Worm (Caenorhabditis elegans) whole organism, young adult: ENCODE data around the gene F43G6.7.

Experiments
- B0035.1 ChIP-seq: sonication (generic microtip); optimal IDR thresholded peaks from 2 replicates; lab custom pipeline; 2016; ENCODE audit warnings: missing genetic modification characterization, mild to moderate bottlenecking, missing compliant biosample characterization, missing genotype, missing genetic modification reagents
- C06A6.2 ChIP-seq: fragments of 200-800 bp; sonication (Bioruptor generic); conservative IDR thresholded peaks from 2 replicates; pipeline ENCODE4 v1.3.6; 2022; ENCODE audit warnings: missing genetic modification characterization, missing compliant biosample characterization
- C17E4.6 ChIP-seq: fragments of 200-800 bp; sonication (Bioruptor generic); IDR thresholded peaks from 2 replicates; pipeline ENCODE4 v1.3.6; 2022; ENCODE audit warnings: missing genetic modification reagents, missing genetic modification characterization, missing compliant biosample characterization
- F33H1.4 ChIP-seq: fragments of 200-800 bp; sonication (Bioruptor generic); IDR thresholded peaks from 2 replicates; pipeline ENCODE4 v1.3.6; 2022; ENCODE audit warnings: missing genetic modification reagents, missing genetic modification characterization, missing compliant biosample characterization
- F37B4.10 ChIP-seq: fragments of 200-800 bp; sonication (Bioruptor generic); IDR thresholded peaks from 2 replicates; pipeline ENCODE4 v1.3.6; 2022; ENCODE audit warnings: missing genetic modification characterization, missing compliant biosample characterization
- T07F8.4 ChIP-seq: sonication (generic microtip); optimal IDR thresholded peaks from 2 replicates; lab custom pipeline; 2016; ENCODE audit warnings: mild to moderate bottlenecking, missing genetic modification characterization, moderate library complexity, missing compliant biosample characterization
- Y56A3A.18 ChIP-seq: fragments of 200-800 bp; sonication (Bioruptor generic); IDR thresholded peaks from 2 replicates; pipeline ENCODE4 v1.3.6; 2022; ENCODE audit warnings: missing genetic modification reagents, missing genetic modification characterization, missing compliant biosample characterization
- akir-1 ChIP-seq: fragments of 200-800 bp; sonication (Bioruptor generic); optimal IDR thresholded peaks from 2 replicates; lab custom pipeline; 2018; ENCODE audit warnings: mild to moderate bottlenecking, missing genetic modification characterization, moderate library complexity, missing compliant biosample characterization
- ama-1 ChIP-seq, 3 experiments: fragments of 150-350 bp in 1 of 3; sonication (generic microtip) in 2 of 3; optimal IDR thresholded peaks; 2 replicates each; lab custom pipeline; 2014 to 2018; ENCODE audit warnings: missing biosample characterization in 2 of 3, missing genetic modification characterization in 2 of 3, missing genetic modification reagents in 2 of 3
- aptf-2 ChIP-seq: fragments of 200-800 bp; sonication (Bioruptor generic); conservative IDR thresholded peaks from 2 replicates; pipeline ENCODE4 v1.3.6; 2022; ENCODE audit warnings: missing genetic modification reagents, missing genetic modification characterization, missing compliant biosample characterization
- aptf-3 ChIP-seq: fragments of 200-800 bp; sonication (Bioruptor generic); IDR thresholded peaks from 2 replicates; pipeline ENCODE4 v1.3.6; 2022; ENCODE audit warnings: missing genetic modification characterization, missing compliant biosample characterization
- attf-3 ChIP-seq: fragments of 200-800 bp; sonication (Bioruptor generic); conservative IDR thresholded peaks from 2 replicates; pipeline ENCODE4 v1.3.6; 2022; ENCODE audit warnings: missing genetic modification reagents, missing genetic modification characterization, missing compliant biosample characterization
- attf-5 ChIP-seq: fragments of 200-800 bp; sonication (Bioruptor generic); optimal IDR thresholded peaks from 2 replicates; lab custom pipeline; 2018; ENCODE audit warnings: mild to moderate bottlenecking, missing genetic modification characterization, missing compliant biosample characterization
- cebp-2 ChIP-seq: fragments of 200-800 bp; sonication (Bioruptor generic); IDR thresholded peaks from 2 replicates; pipeline ENCODE4 v1.3.6; 2022; ENCODE audit warnings: missing genetic modification characterization, missing compliant biosample characterization
- dox-1 ChIP-seq: fragments of 200-800 bp; sonication (Bioruptor generic); IDR thresholded peaks from 2 replicates; pipeline ENCODE4 v1.3.6; 2022; ENCODE audit warnings: missing genetic modification reagents, missing genetic modification characterization, missing compliant biosample characterization
- efl-1 ChIP-seq: fragments of 150-350 bp; optimal IDR thresholded peaks from 2 replicates; lab custom pipeline; 2014; ENCODE audit warnings: missing biosample characterization, missing genetic modification reagents, missing genetic modification characterization
- egrh-3 ChIP-seq: fragments of 200-800 bp; sonication (Bioruptor generic); IDR thresholded peaks from 2 replicates; pipeline ENCODE4 v1.3.6; 2022; ENCODE audit warnings: missing genetic modification reagents, missing genetic modification characterization, missing compliant biosample characterization
- fkh-3 ChIP-seq: sonication (generic microtip); optimal IDR thresholded peaks from 2 replicates; lab custom pipeline; 2016; ENCODE audit warnings: mild to moderate bottlenecking, missing genetic modification characterization, missing compliant biosample characterization
- hmg-1.2 ChIP-seq: fragments of 200-800 bp; sonication (Bioruptor generic); IDR thresholded peaks from 2 replicates; pipeline ENCODE4 v1.3.6; 2022; ENCODE audit warnings: missing genetic modification reagents, missing genetic modification characterization, missing compliant biosample characterization
- hrde-1 ChIP-seq: sonication (generic microtip); optimal IDR thresholded peaks from 2 replicates; lab custom pipeline; 2016; ENCODE audit warnings: missing genetic modification characterization, mild to moderate bottlenecking, missing compliant biosample characterization, moderate library complexity, missing genotype, missing genetic modification reagents, borderline replicate concordance
- hsf-1 ChIP-seq: fragments of 200-800 bp; sonication (Bioruptor generic); IDR thresholded peaks from 2 replicates; pipeline ENCODE4 v1.3.6; 2022; ENCODE audit warnings: missing genetic modification reagents, missing genetic modification characterization, missing compliant biosample characterization
- let-526 ChIP-seq: fragments of 200-800 bp; sonication (Bioruptor generic); IDR thresholded peaks from 2 replicates; pipeline ENCODE4 v1.3.6; 2022; ENCODE audit warnings: missing genetic modification reagents, missing genetic modification characterization, missing compliant biosample characterization
- lin-54 ChIP-seq: fragments of 200-800 bp; sonication (Bioruptor generic); optimal IDR thresholded peaks from 2 replicates; lab custom pipeline; 2018; ENCODE audit warnings: mild to moderate bottlenecking, missing genetic modification characterization, missing compliant biosample characterization
- madf-6 ChIP-seq: fragments of 200-800 bp; sonication (Bioruptor generic); IDR thresholded peaks from 2 replicates; pipeline ENCODE4 v1.3.6; 2022; ENCODE audit warnings: missing genetic modification reagents, missing genetic modification characterization, missing compliant biosample characterization
- madf-8 ChIP-seq: fragments of 200-800 bp; sonication (Bioruptor generic); conservative IDR thresholded peaks from 2 replicates; pipeline ENCODE4 v1.3.6; 2022; ENCODE audit warnings: missing genetic modification reagents, missing genetic modification characterization, missing compliant biosample characterization
- nfya-2 ChIP-seq: fragments of 200-800 bp; sonication (Bioruptor generic); IDR thresholded peaks from 2 replicates; pipeline ENCODE4 v1.3.6; 2022; ENCODE audit warnings: missing genetic modification reagents, missing genetic modification characterization, missing compliant biosample characterization
- nfyb-1 ChIP-seq: fragments of 200-800 bp; sonication (Bioruptor generic); IDR thresholded peaks from 2 replicates; pipeline ENCODE4 v1.3.6; 2022; ENCODE audit warnings: missing genetic modification reagents, missing genetic modification characterization, missing compliant biosample characterization
- nhr-80 ChIP-seq: sonication (generic microtip); optimal IDR thresholded peaks from 2 replicates; lab custom pipeline; 2016; ENCODE audit warnings: missing genetic modification characterization, missing compliant biosample characterization
- snpc-4 ChIP-seq, 5 experiments: fragments of 150-350 bp in 1 of 5; sonication (generic microtip) in 4 of 5; optimal IDR thresholded peaks; 2 replicates each; lab custom pipeline; 2014 to 2018; ENCODE audit warnings: missing genetic modification characterization in 5 of 5, missing biosample characterization in 3 of 5, antibody characterized with exemption in 2 of 5, mild to moderate bottlenecking in 2 of 5, missing compliant biosample characterization in 2 of 5, missing genotype in 2 of 5, moderate library complexity in 2 of 5, missing genetic modification reagents in 1 of 5
- tbx-9 ChIP-seq: sonication (generic microtip); optimal IDR thresholded peaks from 2 replicates; lab custom pipeline; 2016; ENCODE audit warnings: borderline replicate concordance, missing genetic modification characterization, inconsistent platforms, missing compliant biosample characterization
- unc-130 ChIP-seq: sonication (generic microtip); optimal IDR thresholded peaks from 2 replicates; lab custom pipeline; 2016; ENCODE audit warnings: missing genetic modification reagents, missing genetic modification characterization, missing compliant biosample characterization
- xnd-1 ChIP-seq: sonication (generic microtip); optimal IDR thresholded peaks from 2 replicates; lab custom pipeline; 2016; ENCODE audit warnings: missing genotype, missing genetic modification reagents, missing genetic modification characterization, missing compliant biosample characterization
- zfh-2 ChIP-seq: fragments of 200-800 bp; sonication (Bioruptor generic); conservative IDR thresholded peaks from 2 replicates; pipeline ENCODE4 v1.3.6; 2022; ENCODE audit warnings: missing genetic modification reagents, missing genetic modification characterization, missing compliant biosample characterization
- zim-3 ChIP-seq: sonication (generic microtip); optimal IDR thresholded peaks from 2 replicates; lab custom pipeline; 2017; ENCODE audit warnings: mild to moderate bottlenecking, missing genetic modification characterization, moderate library complexity, missing compliant biosample characterization
- ztf-26 ChIP-seq: sonication (generic microtip); optimal IDR thresholded peaks from 2 replicates; lab custom pipeline; 2017; ENCODE audit warnings: missing genetic modification characterization, missing compliant biosample characterization
- ztf-3 ChIP-seq: fragments of 200-800 bp; sonication (Bioruptor generic); optimal IDR thresholded peaks from 2 replicates; lab custom pipeline; 2018; ENCODE audit warnings: mild to moderate bottlenecking, missing genetic modification characterization, missing compliant biosample characterization

Gene F43G6.7

DNA sequence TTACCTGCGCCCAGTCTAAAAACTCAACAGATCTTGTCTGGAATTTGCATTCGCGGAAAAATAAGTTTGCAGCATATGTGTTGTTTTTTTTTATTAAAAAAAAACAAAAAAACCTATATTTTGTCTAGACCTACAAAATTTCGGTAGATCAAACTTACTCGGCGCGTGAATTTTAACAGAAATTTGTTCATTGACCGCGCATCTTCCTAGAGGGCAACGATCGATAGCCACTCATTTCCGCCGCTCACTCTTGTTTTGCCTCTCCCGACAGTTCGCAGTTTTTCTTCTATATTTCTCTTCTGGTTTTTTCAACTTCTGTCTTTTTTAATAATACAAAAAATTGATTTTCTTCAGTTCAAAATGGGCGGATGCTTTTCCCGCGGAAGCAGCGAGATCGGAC is at the start of gene F43G6.7:
F43G6.7 (plus strand) TSS at position 355 of the 400 bp plus-strand sequence.
- TF ChIP-seq aptf-2 (GFP tag; lab: Robert Waterston, UW), result peak; percentile 96
- peak; percentile 68 for TF ChIP-seq efl-1
- peak; percentile 66 for TF ChIP-seq madf-8 (GFP tag; lab: Robert Waterston, UW)
- TF ChIP-seq nfya-2, result no peak
- TF ChIP-seq aptf-3 (GFP tag; lab: Robert Waterston, UW), result 0 out of 2 replicates have a peak, but pooled peaks have one; percentile 80
- peak; percentile 78 for TF ChIP-seq madf-6 (GFP tag; lab: Robert Waterston, UW)
- peak; percentile 10 for TF ChIP-seq xnd-1 (tag; lab: Kevin White, UChicago)
- TF ChIP-seq fkh-3 (tag; lab: Kevin White, UChicago), result no peak
- TF ChIP-seq zfh-2 (GFP tag; lab: Robert Waterston, UW), result 0 out of 2 replicates have a peak, but pooled peaks have one; percentile 21
- TF ChIP-seq C06A6.2, result no peak

ce11 chrII:11761806-11762512 is 48.6 kb upstream of the F43G6.7 start:
- TF ChIP-seq ama-1 (optimal IDR thresholded peaks at IDR 0.05; lab: Kevin White, UChicago), result peak; percentile 83
- peak in 1 of 2 experiments; percentile 54 for TF ChIP-seq ama-1 (GFP tag; optimal IDR thresholded peaks at IDR 0.05; lab: Kevin White, UChicago)
- peak; percentile 77; the same call in 1 of the 2 replicates for TF ChIP-seq nfyb-1 (GFP tag; lab: Robert Waterston, UW)
- TF ChIP-seq attf-3, result no peak
- no peak for TF ChIP-seq hmg-1.2 (GFP tag; lab: Robert Waterston, UW)
- TF ChIP-seq nhr-80 (tag; lab: Kevin White, UChicago), result peak; percentile 20
- TF ChIP-seq dox-1 (GFP tag; lab: Robert Waterston, UW), result no peak; the same call in 1 of the 2 replicates
- no peak for TF ChIP-seq zfh-2 (GFP tag; lab: Robert Waterston, UW)
- no peak for TF ChIP-seq snpc-4 (GFP tag; optimal IDR thresholded peaks at IDR 0.05; lab: Kevin White, UChicago)
- peak in 1 of 4 experiments; percentile 7 for TF ChIP-seq snpc-4 (tag; optimal IDR thresholded peaks at IDR 0.05; lab: Kevin White, UChicago)
- TF ChIP-seq ztf-3 (GFP tag; lab: Kevin White, UChicago), result no peak
- peak; percentile 36 for TF ChIP-seq lin-54 (GFP tag; lab: Kevin White, UChicago)
- peak; percentile 1 for TF ChIP-seq T07F8.4 (tag; lab: Kevin White, UChicago)
- no peak for TF ChIP-seq let-526 (GFP tag; lab: Robert Waterston, UW)
- TF ChIP-seq C06A6.2, result peak; percentile 61
- no peak for TF ChIP-seq madf-6 (GFP tag; lab: Robert Waterston, UW)
- TF ChIP-seq unc-130 (GFP tag; lab: Kevin White, UChicago), result no peak
- peak; percentile 62 for TF ChIP-seq attf-5 (GFP tag; lab: Kevin White, UChicago)
- peak; percentile 7; the same call in 1 of the 2 replicates for TF ChIP-seq hsf-1
- TF ChIP-seq B0035.1 (tag; lab: Kevin White, UChicago), result no peak
- 0 out of 2 replicates have a peak, but pooled peaks have one; percentile 20 for TF ChIP-seq cebp-2

DNA sequence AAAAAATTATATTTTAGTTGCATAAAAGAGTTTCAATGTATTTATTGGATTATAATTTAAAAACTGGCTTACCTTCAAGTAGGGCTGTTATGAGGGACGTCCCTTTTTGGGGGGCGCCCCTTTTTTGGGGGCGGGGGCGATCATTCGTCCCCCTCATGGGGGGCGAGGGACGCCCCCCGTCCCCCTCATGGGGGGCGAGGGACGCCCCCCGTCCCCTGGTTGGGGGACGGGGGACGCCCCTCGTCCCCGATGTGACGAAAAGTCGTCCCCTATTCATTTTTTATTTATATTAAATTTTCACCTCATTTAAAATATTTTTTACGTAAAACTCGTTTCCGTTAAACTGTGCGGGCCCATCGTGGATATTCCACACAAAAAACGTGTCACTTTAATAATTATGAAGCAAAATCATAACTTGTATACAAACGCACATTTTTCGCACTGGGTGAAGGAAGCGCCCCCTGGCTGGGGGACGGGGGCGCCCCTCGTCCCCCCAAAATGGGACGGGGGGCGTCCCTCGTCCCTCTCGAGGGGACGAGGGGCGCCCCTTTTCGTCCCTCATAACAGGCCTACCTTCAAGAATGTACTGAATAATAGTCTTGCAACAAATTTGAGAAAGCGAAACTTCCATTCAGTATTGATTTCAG is 45.0 kb upstream of the F43G6.7 start:
- no peak for TF ChIP-seq Y56A3A.18
- no peak for TF ChIP-seq ztf-26
- no peak for TF ChIP-seq snpc-4 (GFP tag; optimal IDR thresholded peaks at IDR 0.05; lab: Kevin White, UChicago)
- TF ChIP-seq snpc-4 (tag; optimal IDR thresholded peaks at IDR 0.05; lab: Kevin White, UChicago), result no peak
- peak; percentile 88 for TF ChIP-seq zfh-2 (GFP tag; lab: Robert Waterston, UW)
- peak; percentile 99 for TF ChIP-seq egrh-3 (GFP tag; lab: Robert Waterston, UW)

ce11 chrII:11766472-11766871 is 44.1 kb upstream of the F43G6.7 start, which contains the start of gene F44E5.2:
Gene F44E5.2 (plus strand): TSS chrII:11766772.
- TF ChIP-seq C06A6.2, result no peak
- TF ChIP-seq hrde-1 (tag; lab: Kevin White, UChicago), result no peak
- no peak for TF ChIP-seq B0035.1 (tag; lab: Kevin White, UChicago)
- TF ChIP-seq C17E4.6 (GFP tag; lab: Robert Waterston, UW), result no peak
- no peak for TF ChIP-seq akir-1 (GFP tag; lab: Kevin White, UChicago)
- TF ChIP-seq F37B4.10, result no peak
- TF ChIP-seq F33H1.4, result no peak
- TF ChIP-seq zim-3 (tag; lab: Kevin White, UChicago), result no peak
- no peak for TF ChIP-seq aptf-2 (GFP tag; lab: Robert Waterston, UW)
- no peak for TF ChIP-seq zfh-2 (GFP tag; lab: Robert Waterston, UW)
- TF ChIP-seq madf-8 (GFP tag; lab: Robert Waterston, UW), result no peak
- TF ChIP-seq tbx-9 (tag; lab: Kevin White, UChicago), result no peak
